Fruit fly (Drosophila melanogaster) whole organism, larva: ENCODE data around the gene CG42828.

ENCODE experiments used
- noc ChIP-seq: fragments of 200-800 bp; sonication (Bioruptor generic); optimal IDR thresholded peaks from 3 replicates; lab custom pipeline; 2019; ENCODE audit warnings: missing biosample characterization, mild to moderate bottlenecking, missing genetic modification characterization, moderate library complexity

CG42828 gene

dm6 chr3R:23399679-23400078 is 26.2 kb downstream of the CG42828 start:
- TF ChIP-seq noc (tag; lab: Kevin White, UChicago): no peak

dm6 chr3R:23401519-23401918 is 28.0 kb downstream of the CG42828 start:
- TF ChIP-seq noc (tag; lab: Kevin White, UChicago): no peak

- TF ChIP-seq noc (tag; lab: Kevin White, UChicago): no peak
These were observed 29.0 kb downstream of the CG42828 start, which contains the start of gene Ir94d for dm6 chr3R:23402508-23402907. Gene Ir94d, plus strand, starts transcription at chr3R:23402808.

dm6 chr3R:23403628-23404027 is 30.1 kb downstream of the CG42828 start, which contains the start of gene CG17380:
Gene CG17380, minus strand, starts transcription at chr3R:23403728.
- TF ChIP-seq noc (tag; lab: Kevin White, UChicago): no peak

- no peak for TF ChIP-seq noc (tag; lab: Kevin White, UChicago)
These were observed 31.7 kb downstream of the CG42828 start, which contains the start of gene Ir94e for dm6 chr3R:23405209-23405608. Gene Ir94e, plus strand, starts transcription at chr3R:23405509.

- no peak for TF ChIP-seq noc (tag; lab: Kevin White, UChicago)
These were observed 34.4 kb downstream of the CG42828 start for dm6 chr3R:23407880-23408279.

dm6 chr3R:23416579-23416978 is 43.1 kb downstream of the CG42828 start:
- no peak for TF ChIP-seq noc (tag; lab: Kevin White, UChicago)

dm6 chr3R:23417650-23418049 is 44.1 kb downstream of the CG42828 start:
- no peak for TF ChIP-seq noc (tag; lab: Kevin White, UChicago)

- TF ChIP-seq noc (tag; lab: Kevin White, UChicago): no peak
These were observed 48.4 kb downstream of the CG42828 start for dm6 chr3R:23421925-23422324.
